Worm (Caenorhabditis elegans): ENCODE results near the gene F53H8.3.
A peak's percentile ranks its signal among the peaks of the same experiment; 100 is the strongest.

The F53H8.3 gene

ce11 chrX:952557-953083 is 14.3 kb downstream of the F53H8.3 start:
- no peak for TF ChIP-seq K02D7.2 (tag; optimal IDR thresholded peaks at IDR 0.05)
- no peak for TF ChIP-seq fax-1 (tag; optimal IDR thresholded peaks at IDR 0.05)
- peak; percentile 12 for TF ChIP-seq fkh-10 (GFP tag; optimal IDR thresholded peaks at IDR 0.05)
- TF ChIP-seq ceh-18 (tag; optimal IDR thresholded peaks at IDR 0.05), result no peak
- no peak for TF ChIP-seq unc-86 (tag; optimal IDR thresholded peaks at IDR 0.05)
- peak; percentile 41 for TF ChIP-seq ceh-48 (tag; optimal IDR thresholded peaks at IDR 0.05)
- TF ChIP-seq nhr-11 (tag; optimal IDR thresholded peaks at IDR 0.05), result no peak
- TF ChIP-seq madf-2 (tag; optimal IDR thresholded peaks at IDR 0.05), result no peak
- no peak for TF ChIP-seq syd-9 (tag; optimal IDR thresholded peaks at IDR 0.05)
- no peak for TF ChIP-seq ttx-3 (tag; optimal IDR thresholded peaks at IDR 0.05)
- peak; percentile 70 for TF ChIP-seq ceh-31 (tag; optimal IDR thresholded peaks at IDR 0.05)
- no peak for TF ChIP-seq ceh-2 (tag; optimal IDR thresholded peaks at IDR 0.05)
- no peak for TF ChIP-seq ceh-45 (GFP tag; IDR thresholded peaks at IDR 0.05)
- no peak for TF ChIP-seq ets-4 (tag; optimal IDR thresholded peaks at IDR 0.05)
- no peak for TF ChIP-seq ceh-14 (tag; optimal IDR thresholded peaks at IDR 0.05)
- TF ChIP-seq odd-2 (tag; optimal IDR thresholded peaks at IDR 0.05), result no peak
- TF ChIP-seq ceh-30 (tag; optimal IDR thresholded peaks at IDR 0.05), result no peak
- TF ChIP-seq zip-5 (tag; optimal IDR thresholded peaks at IDR 0.05), result no peak
- no peak for TF ChIP-seq unc-55 (GFP tag; optimal IDR thresholded peaks at IDR 0.05)
- no peak for TF ChIP-seq K09A11.1 (tag; optimal IDR thresholded peaks at IDR 0.05; ENCODE audit: insufficient read depth)
- TF ChIP-seq ref-2 (tag; optimal IDR thresholded peaks at IDR 0.05), result no peak
- TF ChIP-seq unc-3 (GFP tag; conservative IDR thresholded peaks at IDR 0.05), result no peak
- TF ChIP-seq unc-3 (tag; optimal IDR thresholded peaks at IDR 0.05), result no peak
- no peak for TF ChIP-seq hlh-30 (tag; optimal IDR thresholded peaks at IDR 0.05; ENCODE audit: insufficient read depth)
- no peak for TF ChIP-seq sdc-2 (tag; optimal IDR thresholded peaks at IDR 0.05)
- TF ChIP-seq lim-6 (tag; optimal IDR thresholded peaks at IDR 0.05), result no peak
- TF ChIP-seq ahr-1 (tag; optimal IDR thresholded peaks at IDR 0.05), result no peak
- TF ChIP-seq nhr-232 (tag; optimal IDR thresholded peaks at IDR 0.05), result no peak
- TF ChIP-seq pag-3 (tag; optimal IDR thresholded peaks at IDR 0.05; ENCODE audit: borderline replicate concordance), result no peak
- no peak for TF ChIP-seq gmeb-2 (tag; optimal IDR thresholded peaks at IDR 0.05)
- TF ChIP-seq che-1 (tag; optimal IDR thresholded peaks at IDR 0.05), result no peak
- TF ChIP-seq pha-4 (tag; optimal IDR thresholded peaks at IDR 0.05), result no peak
- TF ChIP-seq C38D4.7 (GFP tag; optimal IDR thresholded peaks at IDR 0.05), result no peak
- TF ChIP-seq dmd-4 (tag; optimal IDR thresholded peaks at IDR 0.05; ENCODE audit: borderline replicate concordance), result no peak
- no peak for TF ChIP-seq eyg-1 (tag; optimal IDR thresholded peaks at IDR 0.05)
- TF ChIP-seq pqm-1 (tag; optimal IDR thresholded peaks at IDR 0.05), result no peak
- peak; percentile 75 for TF ChIP-seq unc-42 (tag; optimal IDR thresholded peaks at IDR 0.05)
- no peak for TF ChIP-seq fkh-6 (tag; optimal IDR thresholded peaks at IDR 0.05)
- TF ChIP-seq pax-1 (tag; optimal IDR thresholded peaks at IDR 0.05), result no peak
- peak; percentile 43 for TF ChIP-seq ceh-34 (tag; optimal IDR thresholded peaks at IDR 0.05)
- TF ChIP-seq sox-4 (tag; optimal IDR thresholded peaks at IDR 0.05), result no peak
- TF ChIP-seq Y22D7AL.16 (tag; optimal IDR thresholded peaks at IDR 0.05), result no peak
- TF ChIP-seq F13H6.1 (tag; optimal IDR thresholded peaks at IDR 0.05), result no peak
- TF ChIP-seq ceh-6 (GFP tag; optimal IDR thresholded peaks at IDR 0.05), result no peak
- no peak for TF ChIP-seq ceh-19 (GFP tag; optimal IDR thresholded peaks at IDR 0.05)
- peak; percentile 10 for TF ChIP-seq tbx-2 (tag; optimal IDR thresholded peaks at IDR 0.05)
- no peak for TF ChIP-seq lin-11 (tag; optimal IDR thresholded peaks at IDR 0.05)
- no peak for TF ChIP-seq elt-4 (tag; optimal IDR thresholded peaks at IDR 0.05)
- TF ChIP-seq pros-1 (tag; optimal IDR thresholded peaks at IDR 0.05), result no peak
- TF ChIP-seq mec-3 (tag; optimal IDR thresholded peaks at IDR 0.05; ENCODE audit: borderline replicate concordance), result no peak
- TF ChIP-seq elt-2 (tag; optimal IDR thresholded peaks at IDR 0.05), result no peak
- TF ChIP-seq tbx-7 (tag; optimal IDR thresholded peaks at IDR 0.05), result no peak
- TF ChIP-seq hlh-15 (tag; optimal IDR thresholded peaks at IDR 0.05), result no peak
- TF ChIP-seq sox-2 (GFP tag; IDR thresholded peaks at IDR 0.05), result no peak

Measured in whole organism, late embryonic.